Worm (Caenorhabditis elegans): ENCODE measurements around the gene math-41.
"Not testable (repeated sequence)": the region's sequence is repeated elsewhere in the genome, so short reads cannot be mapped to it uniquely, and the experiment has no call there.

DNA sequence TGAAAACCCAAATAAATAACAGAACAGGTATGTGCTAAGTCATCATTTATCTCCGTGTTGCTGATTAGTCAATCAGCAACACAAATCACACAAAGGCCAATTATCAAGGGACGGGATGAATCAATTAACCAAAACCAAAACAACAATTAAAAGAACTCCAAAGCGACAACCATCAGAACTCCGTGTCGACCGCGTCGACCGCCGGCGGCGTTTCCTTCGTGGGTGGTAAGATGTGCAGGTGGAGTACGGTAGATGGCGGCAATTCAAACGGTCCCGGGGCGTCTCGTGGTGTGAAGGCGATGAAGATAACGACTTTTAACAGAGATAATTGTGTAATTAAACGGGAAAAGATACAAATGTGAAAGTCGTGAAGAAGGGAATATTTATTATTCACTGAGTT lies 31.0 kb downstream of the math-41 start:
- not testable (repeated sequence) for TF ChIP-seq mep-1 (tag; optimal IDR thresholded peaks at IDR 0.05); unc-39 (tag; optimal IDR thresholded peaks at IDR 0.05); skn-1 (tag; optimal IDR thresholded peaks at IDR 0.05); fos-1 (tag; optimal IDR thresholded peaks at IDR 0.05); ceh-28 (tag; optimal IDR thresholded peaks at IDR 0.05); ama-1 (optimal IDR thresholded peaks at IDR 0.05); ztf-11 (tag; optimal IDR thresholded peaks at IDR 0.05); lir-3 (tag; optimal IDR thresholded peaks at IDR 0.05); daf-8 (GFP tag; IDR thresholded peaks at IDR 0.05); unc-130 (GFP tag; optimal IDR thresholded peaks at IDR 0.05); nhr-48 (tag; optimal IDR thresholded peaks at IDR 0.05); vab-7 (GFP tag; IDR thresholded peaks at IDR 0.05); aly-2 (tag; optimal IDR thresholded peaks at IDR 0.05)
